Worm (Caenorhabditis elegans): ENCODE data around the gene sbsp-1.

DNA sequence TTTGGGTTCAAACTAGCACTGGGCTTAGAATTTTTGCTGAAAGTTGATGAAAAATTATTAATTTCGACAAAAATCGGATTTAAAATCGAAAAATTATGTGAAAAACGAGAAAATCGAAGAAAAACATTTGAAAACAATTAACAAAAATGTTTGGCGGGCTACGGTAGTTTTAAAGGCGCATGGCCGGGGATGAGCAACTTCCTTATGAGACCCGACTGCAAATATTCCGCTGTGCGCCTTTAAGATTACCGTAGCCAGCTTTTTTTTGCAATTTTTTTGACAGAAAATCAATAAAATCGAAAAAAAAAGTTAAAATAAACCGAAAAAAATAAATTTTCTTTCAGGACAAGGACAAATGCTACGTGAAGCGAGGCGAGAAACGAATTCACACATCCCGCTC lies 44.8 kb downstream of the sbsp-1 start:
- TF ChIP-seq K09A11.1 (tag; optimal IDR thresholded peaks at IDR 0.05; ENCODE audit: insufficient read depth) (no peak), dmd-4 (tag; optimal IDR thresholded peaks at IDR 0.05; ENCODE audit: borderline replicate concordance) (no peak), C08G9.2 (tag; optimal IDR thresholded peaks at IDR 0.05) (no peak), ceh-48 (tag; optimal IDR thresholded peaks at IDR 0.05) (no peak), syd-9 (tag; optimal IDR thresholded peaks at IDR 0.05) (no peak)
